Fruit fly (Drosophila melanogaster) whole organism, prepupa: ENCODE measurements around the gene CG10140.

Experiments
- Blimp-1 ChIP-seq: fragments of 200-800 bp; sonication (Bioruptor generic); optimal IDR thresholded peaks from 3 replicates; lab custom pipeline; 2017; ENCODE audit warnings: missing biosample characterization, missing genetic modification characterization, mild to moderate bottlenecking, moderate library complexity, missing genetic modification reagents
- CG10631 ChIP-seq: fragments of 200-800 bp; sonication (Bioruptor generic); optimal IDR thresholded peaks from 2 replicates; lab custom pipeline; 2016; ENCODE audit warnings: missing biosample characterization, missing genetic modification characterization
- CG10669 ChIP-seq: fragments of 200-800 bp; sonication (Bioruptor generic); optimal IDR thresholded peaks from 3 replicates; lab custom pipeline; 2018; ENCODE audit warnings: missing biosample characterization, mild to moderate bottlenecking, missing genetic modification characterization, moderate library complexity
- CG11294 ChIP-seq: fragments of 200-800 bp; sonication (Bioruptor generic); IDR thresholded peaks from 2 replicates; pipeline ENCODE4 v1.3.6; 2022; ENCODE audit warnings: missing biosample characterization, missing genetic modification characterization
- CG11762 ChIP-seq: fragments of 200-800 bp; sonication (Bioruptor generic); optimal IDR thresholded peaks from 3 replicates; lab custom pipeline; 2016; ENCODE audit warnings: missing biosample characterization, missing genetic modification characterization; ENCODE audit not compliant: insufficient read depth
- CG11902 ChIP-seq: fragments of 200-800 bp; sonication (Bioruptor generic); optimal IDR thresholded peaks from 3 replicates; lab custom pipeline; 2016; ENCODE audit warnings: missing biosample characterization, missing genetic modification characterization
- CG1621 ChIP-seq: fragments of 200-800 bp; sonication (Bioruptor generic); optimal IDR thresholded peaks from 3 replicates; lab custom pipeline; 2018; ENCODE audit warnings: missing biosample characterization, mild to moderate bottlenecking, missing genetic modification characterization
- CG16779 ChIP-seq: fragments of 200-800 bp; sonication (Bioruptor generic); optimal IDR thresholded peaks from 3 replicates; lab custom pipeline; 2017; ENCODE audit warnings: missing biosample characterization, mild to moderate bottlenecking, missing genetic modification characterization
- CG3032 ChIP-seq: fragments of 200-800 bp; optimal IDR thresholded peaks from 2 replicates; lab custom pipeline; 2019; ENCODE audit warnings: missing biosample characterization, mild to moderate bottlenecking, missing genetic modification characterization, moderate library complexity
- CG31627 ChIP-seq: fragments of 200-800 bp; sonication (Bioruptor generic); optimal IDR thresholded peaks from 3 replicates; lab custom pipeline; 2016; ENCODE audit warnings: missing biosample characterization, missing genetic modification characterization
- CG32006 ChIP-seq: fragments of 200-800 bp; sonication (Bioruptor generic); optimal IDR thresholded peaks from 3 replicates; lab custom pipeline; 2017; ENCODE audit warnings: missing biosample characterization, mild to moderate bottlenecking, missing genetic modification characterization
- CG34406 ChIP-seq: fragments of 200-800 bp; sonication (Bioruptor generic); optimal IDR thresholded peaks from 3 replicates; lab custom pipeline; 2016; ENCODE audit warnings: missing biosample characterization, missing genetic modification characterization
- CG3919 ChIP-seq: fragments of 200-800 bp; sonication (Bioruptor generic); optimal IDR thresholded peaks from 3 replicates; lab custom pipeline; 2016; ENCODE audit warnings: missing biosample characterization, missing genetic modification characterization
- CG4318 ChIP-seq: fragments of 200-800 bp; sonication (Bioruptor generic); optimal IDR thresholded peaks from 3 replicates; lab custom pipeline; 2017; ENCODE audit warnings: missing biosample characterization, mild to moderate bottlenecking, missing genetic modification characterization
- CG6276 ChIP-seq: fragments of 200-800 bp; sonication (Bioruptor generic); optimal IDR thresholded peaks from 2 replicates; lab custom pipeline; 2017; ENCODE audit warnings: missing biosample characterization, mild to moderate bottlenecking, missing genetic modification characterization
- CG6792 ChIP-seq: fragments of 200-800 bp; sonication (Bioruptor generic); optimal IDR thresholded peaks from 3 replicates; lab custom pipeline; 2016; ENCODE audit warnings: missing biosample characterization, missing genetic modification characterization
- CG6808 ChIP-seq: fragments of 200-800 bp; sonication (Bioruptor generic); optimal IDR thresholded peaks from 3 replicates; lab custom pipeline; 2017; ENCODE audit warnings: missing biosample characterization, missing genetic modification characterization, mild to moderate bottlenecking, moderate library complexity, missing genetic modification reagents
- CG6854 ChIP-seq: fragments of 200-800 bp; sonication (Bioruptor generic); optimal IDR thresholded peaks from 2 replicates; lab custom pipeline; 2017; ENCODE audit warnings: missing biosample characterization, mild to moderate bottlenecking, missing genetic modification characterization
- CG8119 ChIP-seq: fragments of 200-800 bp; sonication (Bioruptor generic); IDR thresholded peaks from 3 replicates; pipeline ENCODE4 v1.3.6; 2022; ENCODE audit warnings: missing biosample characterization, missing genetic modification characterization
- CG8319 ChIP-seq: fragments of 200-800 bp; sonication (Bioruptor generic); optimal IDR thresholded peaks from 3 replicates; lab custom pipeline; 2016; ENCODE audit warnings: missing biosample characterization, missing genetic modification characterization
- CG8632 ChIP-seq: fragments of 200-800 bp; sonication (Bioruptor generic); optimal IDR thresholded peaks from 3 replicates; lab custom pipeline; 2016; ENCODE audit warnings: missing biosample characterization, missing genetic modification characterization
- CG9139 ChIP-seq: fragments of 200-800 bp; sonication (Bioruptor generic); optimal IDR thresholded peaks from 3 replicates; lab custom pipeline; 2017; ENCODE audit warnings: missing biosample characterization, mild to moderate bottlenecking, missing genetic modification characterization
- Eip75B ChIP-seq: fragments of 200-800 bp; sonication (Bioruptor generic); optimal IDR thresholded peaks from 3 replicates; lab custom pipeline; 2016; ENCODE audit warnings: missing biosample characterization, missing genetic modification characterization
- Eip78C ChIP-seq: fragments of 200-800 bp; sonication (Bioruptor generic); peaks from one replicate; lab custom pipeline; 2016; ENCODE audit warnings: missing biosample characterization, missing genetic modification characterization
- Ets21C ChIP-seq: fragments of 200-800 bp; sonication (Bioruptor generic); optimal IDR thresholded peaks from 3 replicates; lab custom pipeline; 2016; ENCODE audit warnings: missing biosample characterization, missing genetic modification characterization
- Ets96B ChIP-seq: fragments of 200-800 bp; optimal IDR thresholded peaks from 2 replicates; lab custom pipeline; 2019; ENCODE audit warnings: missing biosample characterization, mild to moderate bottlenecking, missing genetic modification characterization, moderate library complexity
- Gug ChIP-seq: fragments of 200-800 bp; sonication (Bioruptor generic); IDR thresholded peaks from 2 replicates; pipeline ENCODE4 v1.3.6; 2022; ENCODE audit warnings: missing biosample characterization, missing genetic modification characterization
- Hr38 ChIP-seq: sonication (Bioruptor generic); optimal IDR thresholded peaks from 2 replicates; lab custom pipeline; 2016; ENCODE audit warnings: missing biosample characterization, missing genetic modification characterization
- Hr39 ChIP-seq: fragments of 200-800 bp; sonication (Bioruptor generic); optimal IDR thresholded peaks from 2 replicates; lab custom pipeline; 2016; ENCODE audit warnings: missing biosample characterization, missing genetic modification characterization
- Hr4 ChIP-seq: fragments of 200-800 bp; sonication (Bioruptor generic); optimal IDR thresholded peaks from 3 replicates; lab custom pipeline; 2016; ENCODE audit warnings: missing biosample characterization, missing genetic modification characterization
- Lpt ChIP-seq: fragments of 200-800 bp; sonication (Bioruptor generic); optimal IDR thresholded peaks from 3 replicates; lab custom pipeline; 2016; ENCODE audit warnings: missing biosample characterization, missing genetic modification characterization
- Met ChIP-seq: fragments of 200-800 bp; sonication (Bioruptor generic); optimal IDR thresholded peaks from 3 replicates; lab custom pipeline; 2016; ENCODE audit warnings: missing biosample characterization, missing genetic modification characterization
- OdsH ChIP-seq: fragments of 200-800 bp; sonication (Bioruptor generic); optimal IDR thresholded peaks from 3 replicates; lab custom pipeline; 2016; ENCODE audit warnings: missing biosample characterization, missing genetic modification characterization
- Smox ChIP-seq: fragments of 200-800 bp; sonication (Bioruptor generic); optimal IDR thresholded peaks from 3 replicates; lab custom pipeline; 2016; ENCODE audit warnings: missing biosample characterization, missing genetic modification characterization
- Sox102F ChIP-seq: fragments of 200-800 bp; sonication (Bioruptor generic); optimal IDR thresholded peaks from 2 replicates; lab custom pipeline; 2016; ENCODE audit warnings: missing biosample characterization, mild to moderate bottlenecking, missing genetic modification characterization
- Sox14 ChIP-seq: fragments of 200-800 bp; sonication (Bioruptor generic); optimal IDR thresholded peaks from 3 replicates; lab custom pipeline; 2016; ENCODE audit warnings: missing biosample characterization, missing genetic modification characterization
- Sox15 ChIP-seq: fragments of 200-800 bp; sonication (Bioruptor generic); optimal IDR thresholded peaks from 3 replicates; lab custom pipeline; 2016; ENCODE audit warnings: missing biosample characterization, missing genetic modification characterization
- achi ChIP-seq: fragments of 200-800 bp; sonication (Bioruptor generic); optimal IDR thresholded peaks from 3 replicates; lab custom pipeline; 2016; ENCODE audit warnings: missing biosample characterization, missing genetic modification characterization
- acj6 ChIP-seq: fragments of 200-800 bp; sonication (Bioruptor generic); optimal IDR thresholded peaks from 3 replicates; lab custom pipeline; 2016; ENCODE audit warnings: missing biosample characterization, missing genetic modification characterization
- cyc ChIP-seq: fragments of 200-800 bp; sonication (Bioruptor generic); optimal IDR thresholded peaks from 3 replicates; lab custom pipeline; 2016; ENCODE audit warnings: missing biosample characterization, missing genetic modification characterization
- dac ChIP-seq: fragments of 200-800 bp; sonication (Bioruptor generic); optimal IDR thresholded peaks from 2 replicates; lab custom pipeline; 2017; ENCODE audit warnings: missing biosample characterization, mild to moderate bottlenecking, missing genetic modification characterization
- eg ChIP-seq: fragments of 200-800 bp; sonication (Bioruptor generic); IDR thresholded peaks from 3 replicates; pipeline ENCODE4 v1.3.6; 2022; ENCODE audit warnings: missing biosample characterization, missing genetic modification characterization
- esn ChIP-seq: fragments of 200-800 bp; sonication (Bioruptor generic); optimal IDR thresholded peaks from 2 replicates; lab custom pipeline; 2016; ENCODE audit warnings: missing biosample characterization, mild to moderate bottlenecking, missing genetic modification characterization, moderate library complexity
- fd59A ChIP-seq: fragments of 200-800 bp; sonication (Bioruptor generic); optimal IDR thresholded peaks from 2 replicates; lab custom pipeline; 2017; ENCODE audit warnings: missing biosample characterization, mild to moderate bottlenecking, missing genetic modification characterization, missing genetic modification reagents
- fd85E ChIP-seq: fragments of 200-800 bp; sonication (Bioruptor generic); optimal IDR thresholded peaks from 3 replicates; lab custom pipeline; 2016; ENCODE audit warnings: missing biosample characterization, missing genetic modification characterization
- fkh ChIP-seq: fragments of 200-800 bp; sonication (Bioruptor generic); optimal IDR thresholded peaks from 3 replicates; lab custom pipeline; 2017; ENCODE audit warnings: missing biosample characterization, mild to moderate bottlenecking, missing genetic modification characterization, moderate library complexity
- lz ChIP-seq: fragments of 200-800 bp; sonication (Bioruptor generic); optimal IDR thresholded peaks from 3 replicates; lab custom pipeline; 2016; ENCODE audit warnings: missing biosample characterization, missing genetic modification characterization
- net ChIP-seq: fragments of 200-800 bp; sonication (Bioruptor generic); optimal IDR thresholded peaks from 3 replicates; lab custom pipeline; 2016; ENCODE audit warnings: missing biosample characterization, missing genetic modification characterization
- pdm3 ChIP-seq: fragments of 200-800 bp; sonication (Bioruptor generic); optimal IDR thresholded peaks from 3 replicates; lab custom pipeline; 2016; ENCODE audit warnings: missing biosample characterization, missing genetic modification characterization
- spab ChIP-seq: fragments of 200-800 bp; sonication (Bioruptor generic); optimal IDR thresholded peaks from 2 replicates; lab custom pipeline; 2017; ENCODE audit warnings: missing biosample characterization, mild to moderate bottlenecking, missing genetic modification characterization, missing genetic modification reagents
- svp ChIP-seq: fragments of 200-800 bp; sonication (Bioruptor generic); peaks from one replicate; lab custom pipeline; 2016; ENCODE audit warnings: missing biosample characterization, missing genetic modification characterization
- topi ChIP-seq: fragments of 200-800 bp; sonication (Bioruptor generic); optimal IDR thresholded peaks from 3 replicates; lab custom pipeline; 2016; ENCODE audit warnings: missing biosample characterization, missing genetic modification characterization

The CG10140 gene

dm6 chr3L:13409809-13410521, 30.3 kb downstream of the CG10140 start:
- TF ChIP-seq Lpt (GFP tag; lab: Kevin White, UChicago), result no peak
- no peak for TF ChIP-seq CG8119 (GFP tag; lab: Robert Waterston, UW)
- peak; percentile 18 for TF ChIP-seq CG10631
- peak; percentile 14 for TF ChIP-seq Ets21C (GFP tag; lab: Kevin White, UChicago)
- TF ChIP-seq CG6276 (GFP tag; lab: Kevin White, UChicago), result no peak
- TF ChIP-seq Sox14 (GFP tag; lab: Kevin White, UChicago), result peak; percentile 35
- TF ChIP-seq net (GFP tag; lab: Kevin White, UChicago), result peak; percentile 17
- peak; percentile 66 for TF ChIP-seq CG31627 (GFP tag; lab: Kevin White, UChicago)
- TF ChIP-seq spab (GFP tag; lab: Kevin White, UChicago), result peak; percentile 44
- TF ChIP-seq CG11762 (GFP tag; lab: Kevin White, UChicago), result no peak
- peak; percentile 25 for TF ChIP-seq CG10669
- TF ChIP-seq Eip75B (GFP tag; lab: Kevin White, UChicago), result peak; percentile 49
- peak; percentile 48 for TF ChIP-seq cyc
- peak; percentile 43 for TF ChIP-seq pdm3 (GFP tag; lab: Kevin White, UChicago)
- no peak for TF ChIP-seq CG16779
- no peak for TF ChIP-seq CG1621 (tag; lab: Kevin White, UChicago)
- peak; percentile 22 for TF ChIP-seq fd59A (GFP tag; lab: Kevin White, UChicago)
- TF ChIP-seq CG6854 (GFP tag; lab: Kevin White, UChicago), result peak; percentile 8
- TF ChIP-seq Hr4 (GFP tag; lab: Kevin White, UChicago), result no peak
- TF ChIP-seq Sox102F (GFP tag; lab: Kevin White, UChicago), result peak; percentile 47
- peak; percentile 62 for TF ChIP-seq Met
- no peak for TF ChIP-seq CG8319 (GFP tag; lab: Kevin White, UChicago)
- TF ChIP-seq achi (GFP tag; lab: Kevin White, UChicago), result peak; percentile 15
- TF ChIP-seq CG32006 (GFP tag; lab: Kevin White, UChicago), result no peak
- TF ChIP-seq Hr39 (GFP tag; lab: Kevin White, UChicago), result peak; percentile 50
- peak; percentile 67 for TF ChIP-seq topi
- peak; percentile 36 for TF ChIP-seq CG6792 (GFP tag; lab: Kevin White, UChicago)
- no peak for TF ChIP-seq dac (GFP tag; lab: Kevin White, UChicago)
- no peak for TF ChIP-seq fd85E
- peak; percentile 39 for TF ChIP-seq CG6808 (GFP tag; lab: Kevin White, UChicago)
- TF ChIP-seq fkh, result no peak
- TF ChIP-seq Gug (GFP tag; lab: Robert Waterston, UW), result no peak
- TF ChIP-seq CG3919 (GFP tag; lab: Kevin White, UChicago), result peak; percentile 50
- TF ChIP-seq Ets96B (tag; lab: Kevin White, UChicago), result peak; percentile 27
- TF ChIP-seq CG8632 (GFP tag; lab: Kevin White, UChicago), result peak; percentile 29
- TF ChIP-seq OdsH, result peak; percentile 32
- TF ChIP-seq Sox15 (GFP tag; lab: Kevin White, UChicago), result peak; percentile 7
- peak; percentile 67 for TF ChIP-seq Smox (GFP tag; lab: Kevin White, UChicago)
- TF ChIP-seq CG3032 (tag; lab: Kevin White, UChicago), result peak; percentile 43
- TF ChIP-seq eg (GFP tag; lab: Robert Waterston, UW), result no peak
- TF ChIP-seq CG11294 (GFP tag; lab: Robert Waterston, UW), result no peak
- peak; percentile 82 for TF ChIP-seq esn
- peak; percentile 34 for TF ChIP-seq CG11902 (GFP tag; lab: Kevin White, UChicago)
- TF ChIP-seq Eip78C (GFP tag; lab: Kevin White, UChicago), result peak; percentile 87
- no peak for TF ChIP-seq CG9139
- no peak for TF ChIP-seq Hr38 (GFP tag; lab: Kevin White, UChicago)
- TF ChIP-seq lz, result peak; percentile 50
- TF ChIP-seq svp (GFP tag; lab: Kevin White, UChicago), result peak; percentile 75
- TF ChIP-seq CG34406, result peak; percentile 41
- TF ChIP-seq acj6, result peak; percentile 29
- no peak for TF ChIP-seq CG4318 (GFP tag; lab: Kevin White, UChicago)
- TF ChIP-seq Blimp-1 (GFP tag; lab: Kevin White, UChicago), result peak; percentile 94
